Fruit fly (Drosophila melanogaster) whole organism, embryonic: Measurements from ENCODE around the gene CG14253.

Experiments
- CG10274 ChIP-seq: fragments of 200-800 bp; sonication (Bioruptor generic); optimal IDR thresholded peaks from 3 replicates; lab custom pipeline; 2017; ENCODE audit warnings: missing biosample characterization, mild to moderate bottlenecking, missing genetic modification characterization
- CG13424 ChIP-seq: fragments of 200-800 bp; sonication (Bioruptor generic); optimal IDR thresholded peaks from 2 replicates; lab custom pipeline; 2019; ENCODE audit warnings: missing biosample characterization, mild to moderate bottlenecking, missing genetic modification characterization, moderate library complexity
- CG13775 ChIP-seq: fragments of 200-800 bp; sonication (Bioruptor generic); optimal IDR thresholded peaks from 3 replicates; lab custom pipeline; 2017; ENCODE audit warnings: missing biosample characterization, mild to moderate bottlenecking, missing genetic modification characterization
- CG15696 ChIP-seq: fragments of 200-800 bp; sonication (Bioruptor generic); optimal IDR thresholded peaks from 2 replicates; lab custom pipeline; 2019; ENCODE audit warnings: missing biosample characterization, mild to moderate bottlenecking, missing genetic modification characterization, moderate library complexity
- CG16813 ChIP-seq: fragments of 200-800 bp; sonication (Bioruptor generic); IDR thresholded peaks from 3 replicates; pipeline ENCODE4 v1.3.6; 2022; ENCODE audit warnings: missing biosample characterization, missing genetic modification characterization; ENCODE audit not compliant: partially characterized antibody
- CG16815 ChIP-seq: fragments of 200-800 bp; sonication (Bioruptor generic); optimal IDR thresholded peaks from 3 replicates; lab custom pipeline; 2017; ENCODE audit warnings: missing biosample characterization, mild to moderate bottlenecking, missing genetic modification characterization
- CG17568 ChIP-seq: fragments of 200-800 bp; sonication (Bioruptor generic); optimal IDR thresholded peaks from 2 replicates; lab custom pipeline; 2018; ENCODE audit warnings: missing biosample characterization, mild to moderate bottlenecking, missing genetic modification characterization, moderate library complexity
- CG17612 ChIP-seq: fragments of 200-800 bp; sonication (Bioruptor generic); IDR thresholded peaks from 2 replicates; pipeline ENCODE4 v1.3.6; 2022; ENCODE audit warnings: missing biosample characterization, missing genetic modification characterization
- CG17829 ChIP-seq: fragments of 200-800 bp; optimal IDR thresholded peaks from 2 replicates; lab custom pipeline; 2019; ENCODE audit warnings: missing biosample characterization, mild to moderate bottlenecking, missing genetic modification characterization, moderate library complexity
- CG4404 ChIP-seq: fragments of 200-800 bp; sonication (Bioruptor generic); IDR thresholded peaks from 2 replicates; pipeline ENCODE4 v1.3.6; 2022; ENCODE audit warnings: missing biosample characterization, missing genetic modification characterization
- CG6683 ChIP-seq: fragments of 200-800 bp; sonication (Bioruptor generic); optimal IDR thresholded peaks from 2 replicates; lab custom pipeline; 2017; ENCODE audit warnings: missing biosample characterization, mild to moderate bottlenecking, missing genetic modification characterization, missing genetic modification reagents
- CG6689 ChIP-seq: fragments of 200-800 bp; sonication (Bioruptor generic); IDR thresholded peaks from 2 replicates; pipeline ENCODE4 v1.3.6; 2022; ENCODE audit warnings: missing biosample characterization, missing genetic modification characterization
- CG8281 ChIP-seq: fragments of 200-800 bp; sonication (Bioruptor generic); optimal IDR thresholded peaks from 2 replicates; lab custom pipeline; 2018; ENCODE audit warnings: missing biosample characterization, mild to moderate bottlenecking, missing genetic modification characterization, moderate library complexity
- CG8290 ChIP-seq, 3 experiments: fragments of 200-800 bp; sonication (Bioruptor generic); optimal IDR thresholded peaks; 2 replicates each; lab custom pipeline; 2016 to 2019; ENCODE audit warnings: missing biosample characterization in 3 of 3, missing genetic modification characterization in 3 of 3, mild to moderate bottlenecking in 2 of 3, moderate library complexity in 1 of 3
- CG9876 ChIP-seq: fragments of 200-800 bp; sonication (Bioruptor generic); optimal IDR thresholded peaks from 2 replicates; lab custom pipeline; 2016; ENCODE audit warnings: missing biosample characterization, missing genetic modification characterization
- CoRest ChIP-seq: fragments of 200-800 bp; sonication (Bioruptor generic); optimal IDR thresholded peaks from 3 replicates; lab custom pipeline; 2018; ENCODE audit warnings: missing biosample characterization, mild to moderate bottlenecking, missing genetic modification characterization, moderate library complexity
- Doc2 ChIP-seq: fragments of 200-800 bp; sonication (Bioruptor generic); IDR thresholded peaks from 2 replicates; pipeline ENCODE4 v1.3.6; 2022; ENCODE audit warnings: missing biosample characterization, missing genetic modification characterization
- Elba2 ChIP-seq: fragments of 200-800 bp; sonication (Bioruptor generic); optimal IDR thresholded peaks from 3 replicates; lab custom pipeline; 2016; ENCODE audit warnings: missing biosample characterization, missing genetic modification characterization
- Ets97D ChIP-seq: fragments of 200-800 bp; sonication (Bioruptor generic); optimal IDR thresholded peaks from 3 replicates; lab custom pipeline; 2016; ENCODE audit warnings: missing biosample characterization, missing genetic modification characterization
- Gsc ChIP-seq: fragments of 200-800 bp; sonication (Bioruptor generic); IDR thresholded peaks from 2 replicates; pipeline ENCODE4 v1.3.6; 2022; ENCODE audit warnings: missing biosample characterization, missing genetic modification characterization
- H2.0 ChIP-seq: fragments of 200-800 bp; sonication (Bioruptor generic); IDR thresholded peaks from 2 replicates; pipeline ENCODE4 v1.3.6; 2022; ENCODE audit warnings: missing biosample characterization, missing genetic modification characterization
- NK7.1 ChIP-seq: fragments of 200-800 bp; sonication (Bioruptor generic); optimal IDR thresholded peaks from 3 replicates; lab custom pipeline; 2016; ENCODE audit warnings: missing biosample characterization, missing genetic modification characterization
- Pdp1 ChIP-seq, 2 experiments: fragments of 200-800 bp; sonication (Bioruptor generic); optimal IDR thresholded peaks; 3 replicates each; lab custom pipeline; 2016; ENCODE audit warnings: missing biosample characterization in 2 of 2, missing genetic modification characterization in 2 of 2, mild to moderate bottlenecking in 1 of 2, moderate library complexity in 1 of 2
- Sin3A ChIP-seq: fragments of >200 bp; optimal IDR thresholded peaks from 2 replicates; lab custom pipeline; 2018
- TFAM ChIP-seq: fragments of 200-800 bp; sonication (Bioruptor generic); optimal IDR thresholded peaks from 2 replicates; lab custom pipeline; 2017; ENCODE audit warnings: missing biosample characterization, missing genetic modification characterization, inconsistent platforms
- Vsx1 ChIP-seq: fragments of 200-800 bp; sonication (Bioruptor generic); optimal IDR thresholded peaks from 2 replicates; lab custom pipeline; 2017; ENCODE audit warnings: missing biosample characterization, mild to moderate bottlenecking, missing genetic modification characterization, missing genetic modification reagents
- bsh ChIP-seq, 2 experiments: fragments of 200-800 bp; sonication (Bioruptor generic); optimal IDR thresholded peaks; 2 replicates each; lab custom pipeline; 2017 to 2018; ENCODE audit warnings: mild to moderate bottlenecking in 2 of 2, missing biosample characterization in 2 of 2, missing genetic modification characterization in 2 of 2, moderate library complexity in 1 of 2
- corto ChIP-seq: fragments of 200-800 bp; sonication (Bioruptor generic); optimal IDR thresholded peaks from 2 replicates; lab custom pipeline; 2016; ENCODE audit warnings: missing biosample characterization, mild to moderate bottlenecking, missing genetic modification characterization, moderate library complexity
- crc ChIP-seq: fragments of 200-800 bp; sonication (Bioruptor generic); optimal IDR thresholded peaks from 2 replicates; lab custom pipeline; 2016; ENCODE audit warnings: missing biosample characterization, missing genetic modification characterization
- dpn ChIP-seq, 2 experiments: fragments of 200-800 bp; sonication (Bioruptor generic); optimal IDR thresholded peaks; 3 replicates each; lab custom pipeline; 2016; ENCODE audit warnings: missing biosample characterization in 2 of 2, missing genetic modification characterization in 2 of 2
- en ChIP-seq: fragments of 200-800 bp; sonication (Bioruptor generic); optimal IDR thresholded peaks from 2 replicates; lab custom pipeline; 2016; ENCODE audit warnings: missing biosample characterization, missing genetic modification characterization
- fd102C ChIP-seq: fragments of 200-800 bp; sonication (Bioruptor generic); optimal IDR thresholded peaks from 2 replicates; lab custom pipeline; 2018; ENCODE audit warnings: missing biosample characterization, mild to moderate bottlenecking, missing genetic modification characterization, moderate library complexity
- gfzf ChIP-seq: fragments of 200-800 bp; sonication (Bioruptor generic); optimal IDR thresholded peaks from 2 replicates; lab custom pipeline; 2016; ENCODE audit warnings: missing biosample characterization, mild to moderate bottlenecking, missing genetic modification characterization, moderate library complexity
- klu ChIP-seq: fragments of 200-800 bp; sonication (Bioruptor generic); IDR thresholded peaks from 2 replicates; pipeline ENCODE4 v1.3.6; 2022; ENCODE audit warnings: missing biosample characterization, missing genetic modification characterization
- mld ChIP-seq: fragments of 200-800 bp; sonication (Bioruptor generic); IDR thresholded peaks from 3 replicates; pipeline ENCODE4 v1.3.6; 2022; ENCODE audit warnings: missing biosample characterization, missing genetic modification characterization; ENCODE audit not compliant: partially characterized antibody
- nau ChIP-seq: fragments of 200-800 bp; sonication (Bioruptor generic); optimal IDR thresholded peaks from 3 replicates; lab custom pipeline; 2017; ENCODE audit warnings: missing biosample characterization, mild to moderate bottlenecking, missing genetic modification characterization, missing genetic modification reagents
- pros ChIP-seq: fragments of 200-800 bp; sonication (Bioruptor generic); optimal IDR thresholded peaks from 3 replicates; lab custom pipeline; 2019; ENCODE audit warnings: missing biosample characterization, mild to moderate bottlenecking, missing genetic modification characterization, moderate library complexity
- psq ChIP-seq: fragments of 200-800 bp; sonication (Bioruptor generic); optimal IDR thresholded peaks from 2 replicates; lab custom pipeline; 2017; ENCODE audit warnings: missing biosample characterization, missing genetic modification characterization
- pzg ChIP-seq: fragments of 200-800 bp; sonication (Bioruptor generic); optimal IDR thresholded peaks from 3 replicates; lab custom pipeline; 2018; ENCODE audit warnings: missing biosample characterization, mild to moderate bottlenecking, missing genetic modification characterization, moderate library complexity
- rib ChIP-seq: fragments of 200-800 bp; sonication (Bioruptor generic); IDR thresholded peaks from 2 replicates; pipeline ENCODE4 v1.3.6; 2022; ENCODE audit warnings: missing biosample characterization, missing genetic modification characterization
- run ChIP-seq: fragments of 200-800 bp; sonication (Bioruptor generic); optimal IDR thresholded peaks from 3 replicates; lab custom pipeline; 2018; ENCODE audit warnings: missing biosample characterization, mild to moderate bottlenecking, missing genetic modification characterization
- sc ChIP-seq, 3 experiments: fragments of >200 bp in 2 of 3; fragments of 200-800 bp in 1 of 3; sonication (Bioruptor generic) in 1 of 3; optimal IDR thresholded peaks; 2 replicates in 2 of 3; 3 replicates in 1 of 3; lab custom pipeline; 2017; ENCODE audit warnings: mild to moderate bottlenecking in 1 of 3, missing biosample characterization in 1 of 3, missing genetic modification characterization in 1 of 3, missing genetic modification reagents in 1 of 3
- sens-2 ChIP-seq: fragments of 200-800 bp; sonication (Bioruptor generic); IDR thresholded peaks from 2 replicates; pipeline ENCODE4 v1.3.6; 2022; ENCODE audit warnings: missing biosample characterization, missing genetic modification characterization
- sima ChIP-seq: fragments of 200-800 bp; sonication (Bioruptor generic); optimal IDR thresholded peaks from 2 replicates; lab custom pipeline; 2016; ENCODE audit warnings: missing biosample characterization, missing genetic modification characterization
- slbo ChIP-seq: fragments of 200-800 bp; sonication (Bioruptor generic); IDR thresholded peaks from 2 replicates; pipeline ENCODE4 v1.3.6; 2022; ENCODE audit warnings: missing biosample characterization, missing genetic modification characterization
- unc-4 ChIP-seq: fragments of 200-800 bp; sonication (Bioruptor generic); IDR thresholded peaks from 2 replicates; pipeline ENCODE4 v1.3.6; 2022; ENCODE audit warnings: missing biosample characterization, missing genetic modification characterization; ENCODE audit not compliant: partially characterized antibody
- unpg ChIP-seq: fragments of 200-800 bp; sonication (Bioruptor generic); optimal IDR thresholded peaks from 3 replicates; lab custom pipeline; 2018; ENCODE audit warnings: missing biosample characterization, mild to moderate bottlenecking, missing genetic modification characterization, moderate library complexity
- vfl ChIP-seq: fragments of 200-800 bp; sonication (Bioruptor generic); optimal IDR thresholded peaks from 2 replicates; lab custom pipeline; 2016; ENCODE audit warnings: missing biosample characterization, missing genetic modification characterization
- zen ChIP-seq: fragments of 200-800 bp; sonication (Bioruptor generic); optimal IDR thresholded peaks from 3 replicates; lab custom pipeline; 2018; ENCODE audit warnings: missing biosample characterization, mild to moderate bottlenecking, missing genetic modification characterization, moderate library complexity

CG14253 gene

dm6 chr3R:26947296-26947880 lies 31.0 kb upstream of the CG14253 start, which contains the start of gene Spag1 (continued):
- TF ChIP-seq CG10274 (GFP tag; lab: Kevin White, UChicago) (no peak), pros (GFP tag; lab: Kevin White, UChicago) (peak; percentile 71), pzg (GFP tag; lab: Kevin White, UChicago) (no peak), Elba2 (GFP tag; lab: Kevin White, UChicago) (no peak), CG8290 (GFP tag; optimal IDR thresholded peaks at IDR 0.05; lab: Kevin White, UChicago) (no peak), CG8290 (tag; optimal IDR thresholded peaks at IDR 0.05; lab: Kevin White, UChicago) (no peak), CG17568 (no peak), H2.0 (GFP tag; lab: Robert Waterston, UW) (no peak), CG17612 (GFP tag; lab: Robert Waterston, UW) (no peak), CG6683 (no peak), mld (GFP tag; lab: Robert Waterston, UW) (peak; percentile 85), CG8281 (tag; lab: Kevin White, UChicago) (no peak), Ets97D (GFP tag; lab: Kevin White, UChicago) (no peak), sc (optimal IDR thresholded peaks at IDR 0.05; lab: Kevin White, UChicago) (no peak), sc (GFP tag; optimal IDR thresholded peaks at IDR 0.05; lab: Kevin White, UChicago) (no peak), psq (GFP tag; lab: Kevin White, UChicago) (no peak), Doc2 (GFP tag; lab: Robert Waterston, UW) (no peak), klu (no peak), slbo (no peak), Vsx1 (GFP tag; lab: Kevin White, UChicago) (peak; percentile 9), CG9876 (no peak), CG15696 (tag; lab: Kevin White, UChicago) (no peak), CG13424 (tag; lab: Kevin White, UChicago) (no peak), CG6689 (no peak), gfzf (no peak), NK7.1 (GFP tag; lab: Kevin White, UChicago) (no peak), bsh (GFP tag; optimal IDR thresholded peaks at IDR 0.05; lab: Kevin White, UChicago) (peak in 1 of 2 experiments; percentile 18), en (GFP tag; lab: Kevin White, UChicago) (no peak), Pdp1 (GFP tag; optimal IDR thresholded peaks at IDR 0.05; lab: Kevin White, UChicago) (peak in 1 of 2 experiments; percentile 1), rib (GFP tag; lab: Robert Waterston, UW) (no peak), unc-4 (GFP tag; lab: Robert Waterston, UW) (peak; percentile 67), sima (GFP tag; lab: Kevin White, UChicago) (no peak), unpg (GFP tag; lab: Kevin White, UChicago) (peak; percentile 30), CG16815 (GFP tag; lab: Kevin White, UChicago) (no peak), CoRest (tag; lab: Kevin White, UChicago) (no peak), crc (no peak), TFAM (GFP tag; lab: Kevin White, UChicago) (no peak), Sin3A (lab: Kevin White, UChicago) (no peak), CG4404 (GFP tag; lab: Robert Waterston, UW) (no peak), sens-2 (no peak), corto (GFP tag; lab: Kevin White, UChicago) (peak; percentile 55), zen (tag; lab: Kevin White, UChicago) (no peak), CG13775 (GFP tag; lab: Kevin White, UChicago) (no peak), CG16813 (GFP tag; lab: Robert Waterston, UW) (peak; percentile 86), dpn (GFP tag; optimal IDR thresholded peaks at IDR 0.05; lab: Kevin White, UChicago) (no peak), CG17829 (no peak), Gsc (GFP tag; lab: Robert Waterston, UW) (no peak), fd102C (GFP tag; lab: Kevin White, UChicago) (peak; percentile 0), nau (GFP tag; lab: Kevin White, UChicago) (peak; percentile 29), vfl (GFP tag; lab: Kevin White, UChicago) (no peak), run (no peak)
